Worm (Caenorhabditis elegans) whole organism, L1 larva: Measurements from ENCODE around the gene K02E2.7.

ENCODE experiments used
- C04F5.9 ChIP-seq: sonication (generic microtip); optimal IDR thresholded peaks from 2 replicates; lab custom pipeline; 2016; ENCODE audit warnings: missing genetic modification characterization, missing compliant biosample characterization
- C34B4.2 ChIP-seq: sonication (generic microtip); optimal IDR thresholded peaks from 2 replicates; lab custom pipeline; 2017; ENCODE audit warnings: mild to moderate bottlenecking, missing genetic modification characterization, missing compliant biosample characterization
- Y116A8C.19 ChIP-seq: sonication (generic microtip); optimal IDR thresholded peaks from 2 replicates; lab custom pipeline; 2016; ENCODE audit warnings: missing compliant biosample characterization, missing genetic modification characterization, borderline replicate concordance
- aly-2 ChIP-seq: fragments of 150-350 bp; optimal IDR thresholded peaks from 2 replicates; lab custom pipeline; 2014; ENCODE audit warnings: missing biosample characterization, missing genetic modification characterization
- blmp-1 ChIP-seq: fragments of 150-350 bp; optimal IDR thresholded peaks from 2 replicates; lab custom pipeline; 2014; ENCODE audit warnings: missing biosample characterization, missing genetic modification characterization
- ceh-82 ChIP-seq, 3 experiments: fragments of 150-350 bp in 1 of 3; sonication (generic microtip) in 2 of 3; optimal IDR thresholded peaks; 2 replicates each; lab custom pipeline; 2014 to 2017; ENCODE audit warnings: missing biosample characterization in 3 of 3, missing genetic modification characterization in 3 of 3
- ceh-88 ChIP-seq: fragments of 200-800 bp; sonication (Bioruptor generic); IDR thresholded peaks from 2 replicates; pipeline ENCODE4 v1.3.6; 2022; ENCODE audit warnings: missing genetic modification characterization, missing compliant biosample characterization
- ceh-90 ChIP-seq: sonication (generic microtip); optimal IDR thresholded peaks from 2 replicates; lab custom pipeline; 2016; ENCODE audit warnings: missing genetic modification characterization, missing compliant biosample characterization
- dpl-1 ChIP-seq, 3 experiments: fragments of 150-350 bp in 2 of 3; sonication (generic microtip) in 1 of 3; optimal IDR thresholded peaks; 2 replicates each; lab custom pipeline; 2014 to 2017; ENCODE audit warnings: missing biosample characterization in 3 of 3, missing genetic modification characterization in 3 of 3, missing genetic modification reagents in 3 of 3
- efl-1 ChIP-seq, 4 experiments: fragments of 150-350 bp; optimal IDR thresholded peaks in 3 of 4; peaks in 1 of 4; 1 replicate in 1 of 4; 2 replicates in 3 of 4; lab custom pipeline; 2014; ENCODE audit warnings: missing biosample characterization in 2 of 4, missing genetic modification characterization in 2 of 4, missing genetic modification reagents in 2 of 4
- efl-3 ChIP-seq: fragments of 200-800 bp; sonication (Bioruptor generic); optimal IDR thresholded peaks from 2 replicates; lab custom pipeline; 2018; ENCODE audit warnings: mild to moderate bottlenecking, missing genetic modification characterization, missing compliant biosample characterization
- egl-13 ChIP-seq: sonication (generic microtip); optimal IDR thresholded peaks from 2 replicates; lab custom pipeline; 2016; ENCODE audit warnings: missing genotype, missing genetic modification reagents, missing genetic modification characterization, missing compliant biosample characterization
- elt-2 ChIP-seq: sonication (generic microtip); optimal IDR thresholded peaks from 2 replicates; lab custom pipeline; 2016; ENCODE audit warnings: missing genetic modification characterization, mild to moderate bottlenecking, inconsistent platforms, missing compliant biosample characterization, missing genetic modification reagents
- elt-3 ChIP-seq, 6 experiments: fragments of 150-350 bp in 1 of 6; sonication (generic microtip); optimal IDR thresholded peaks; 2 replicates each; lab custom pipeline; 2017 to 2018; ENCODE audit warnings: missing biosample characterization in 6 of 6, missing genetic modification characterization in 6 of 6, inconsistent platforms in 1 of 6
- fkh-10 ChIP-seq: sonication (generic microtip); optimal IDR thresholded peaks from 2 replicates; lab custom pipeline; 2017; ENCODE audit warnings: missing biosample characterization, missing genetic modification reagents, missing genetic modification characterization
- grh-1 ChIP-seq: fragments of 200-800 bp; sonication (Bioruptor generic); IDR thresholded peaks from 2 replicates; pipeline ENCODE4 v1.3.6; 2022; ENCODE audit warnings: missing genetic modification reagents, missing genetic modification characterization, missing compliant biosample characterization
- hpl-2 ChIP-seq: fragments of 150-350 bp; optimal IDR thresholded peaks from 2 replicates; lab custom pipeline; 2014; ENCODE audit warnings: missing biosample characterization, missing genetic modification reagents, missing genetic modification characterization
- isw-1 ChIP-seq: fragments of 200-800 bp; sonication (Bioruptor generic); IDR thresholded peaks from 2 replicates; pipeline ENCODE4 v1.3.6; 2022; ENCODE audit warnings: missing genetic modification characterization, missing compliant biosample characterization
- lin-14 ChIP-seq: fragments of 200-800 bp; sonication (Bioruptor generic); optimal IDR thresholded peaks from 2 replicates; lab custom pipeline; 2018; ENCODE audit warnings: mild to moderate bottlenecking, missing genetic modification characterization, moderate library complexity, missing compliant biosample characterization
- lin-35 ChIP-seq, 2 experiments: fragments of 150-350 bp; optimal IDR thresholded peaks; 2 replicates each; lab custom pipeline; 2014; ENCODE audit warnings: missing biosample characterization in 2 of 2, missing genetic modification characterization in 2 of 2, missing genetic modification reagents in 2 of 2
- lir-3 ChIP-seq: sonication (generic microtip); optimal IDR thresholded peaks from 2 replicates; lab custom pipeline; 2016; ENCODE audit warnings: mild to moderate bottlenecking, missing genetic modification characterization, moderate library complexity, missing compliant biosample characterization; ENCODE audit not compliant: poor library complexity
- mdl-1 ChIP-seq, 2 experiments: fragments of 150-350 bp; optimal IDR thresholded peaks; 2 replicates each; lab custom pipeline; 2014 to 2017; ENCODE audit warnings: missing biosample characterization in 2 of 2, missing genetic modification characterization in 2 of 2, inconsistent platforms in 1 of 2
- mef-2 ChIP-seq: fragments of 150-350 bp; optimal IDR thresholded peaks from 2 replicates; lab custom pipeline; 2014; ENCODE audit warnings: missing biosample characterization, missing genetic modification characterization
- mep-1 ChIP-seq: fragments of 150-350 bp; optimal IDR thresholded peaks from 2 replicates; lab custom pipeline; 2014; ENCODE audit warnings: missing biosample characterization, missing genetic modification characterization
- nhr-11 ChIP-seq: fragments of 150-350 bp; optimal IDR thresholded peaks from 2 replicates; lab custom pipeline; 2014; ENCODE audit warnings: missing biosample characterization, missing genetic modification characterization
- nhr-20 ChIP-seq: sonication (generic microtip); optimal IDR thresholded peaks from 2 replicates; lab custom pipeline; 2016; ENCODE audit warnings: mild to moderate bottlenecking, missing genetic modification characterization, missing compliant biosample characterization
- nhr-28 ChIP-seq: fragments of 150-350 bp; optimal IDR thresholded peaks from 2 replicates; lab custom pipeline; 2014; ENCODE audit warnings: missing biosample characterization, missing genetic modification characterization
- nhr-47 ChIP-seq: sonication (generic microtip); optimal IDR thresholded peaks from 2 replicates; lab custom pipeline; 2016; ENCODE audit warnings: mild to moderate bottlenecking, missing genetic modification characterization, moderate library complexity, missing compliant biosample characterization
- nhr-71 ChIP-seq: sonication (generic microtip); optimal IDR thresholded peaks from 2 replicates; lab custom pipeline; 2016; ENCODE audit warnings: mild to moderate bottlenecking, missing genetic modification characterization, moderate library complexity, missing compliant biosample characterization
- nhr-76 ChIP-seq: sonication (generic microtip); optimal IDR thresholded peaks from 2 replicates; lab custom pipeline; 2017; ENCODE audit warnings: missing biosample characterization, missing genetic modification characterization
- nhr-85 ChIP-seq: sonication (generic microtip); peaks from one replicate; lab custom pipeline; 2016; ENCODE audit warnings: missing genetic modification characterization, inconsistent platforms, missing compliant biosample characterization
- rnt-1 ChIP-seq: sonication (generic microtip); optimal IDR thresholded peaks from 2 replicates; lab custom pipeline; 2016; ENCODE audit warnings: mild to moderate bottlenecking, missing genetic modification characterization, moderate library complexity, missing compliant biosample characterization
- skn-1 ChIP-seq: fragments of 150-350 bp; optimal IDR thresholded peaks from 2 replicates; lab custom pipeline; 2014; ENCODE audit warnings: missing biosample characterization, missing genetic modification characterization
- snu-23 ChIP-seq: sonication (generic microtip); optimal IDR thresholded peaks from 2 replicates; lab custom pipeline; 2016; ENCODE audit warnings: missing genetic modification characterization, missing compliant biosample characterization
- sptf-1 ChIP-seq: fragments of 150-350 bp; optimal IDR thresholded peaks from 2 replicates; lab custom pipeline; 2014; ENCODE audit warnings: missing biosample characterization, missing genetic modification characterization
- sup-37 ChIP-seq: fragments of 200-800 bp; sonication (Bioruptor generic); optimal IDR thresholded peaks from 2 replicates; lab custom pipeline; 2018; ENCODE audit warnings: mild to moderate bottlenecking, missing genetic modification characterization, missing compliant biosample characterization
- swsn-7 ChIP-seq: sonication (generic microtip); optimal IDR thresholded peaks from 2 replicates; lab custom pipeline; 2016; ENCODE audit warnings: missing genetic modification characterization, missing compliant biosample characterization
- tlp-1 ChIP-seq: fragments of 150-350 bp; optimal IDR thresholded peaks from 2 replicates; lab custom pipeline; 2014; ENCODE audit warnings: missing biosample characterization, missing genetic modification characterization
- unc-130 ChIP-seq: fragments of 150-350 bp; optimal IDR thresholded peaks from 2 replicates; lab custom pipeline; 2017; ENCODE audit warnings: missing biosample characterization, missing genetic modification characterization, inconsistent platforms
- unc-62 ChIP-seq: fragments of 150-350 bp; optimal IDR thresholded peaks from 2 replicates; lab custom pipeline; 2014; ENCODE audit warnings: missing biosample characterization, missing genetic modification reagents, missing genetic modification characterization
- unc-86 ChIP-seq: sonication (generic microtip); optimal IDR thresholded peaks from 2 replicates; lab custom pipeline; 2016; ENCODE audit warnings: missing genetic modification characterization, missing compliant biosample characterization
- vab-15 ChIP-seq: sonication (generic microtip); optimal IDR thresholded peaks from 2 replicates; lab custom pipeline; 2017; ENCODE audit warnings: missing genotype, mild to moderate bottlenecking, missing genetic modification characterization, missing compliant biosample characterization
- xbp-1 ChIP-seq: sonication (generic microtip); optimal IDR thresholded peaks from 2 replicates; lab custom pipeline; 2016; ENCODE audit warnings: missing genetic modification characterization, missing compliant biosample characterization

K02E2.7 gene

DNA sequence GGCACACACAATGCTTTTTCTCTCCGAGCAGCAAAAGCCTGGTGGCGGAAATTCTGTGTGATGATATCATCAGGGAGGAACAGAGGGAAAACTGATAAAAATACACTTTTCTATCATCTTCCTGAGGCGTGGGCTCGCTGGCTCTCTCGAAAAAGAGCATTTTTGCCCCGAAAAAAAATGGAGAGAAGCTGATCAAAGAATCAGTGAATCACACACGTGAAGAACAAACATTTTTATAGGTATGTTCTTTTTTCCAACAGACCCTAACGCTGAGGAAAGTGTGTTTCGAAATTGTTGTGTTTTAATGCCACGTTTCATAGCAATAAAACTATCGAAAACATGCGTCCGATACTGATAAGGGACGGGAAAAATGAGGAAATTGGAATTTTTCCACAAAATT is 29.9 kb upstream of the K02E2.7 start:
- TF ChIP-seq aly-2 (no peak), lin-14 (GFP tag; lab: Kevin White, UChicago) (peak; percentile 15), efl-1 (optimal IDR thresholded peaks at IDR 0.05; lab: Kevin White, UChicago) (no peak), efl-1 (GFP tag; optimal IDR thresholded peaks at IDR 0.05 in 1 of 2; lab: Kevin White, UChicago) (peak in 1 of 2 experiments; percentile 69), lir-3 (tag; lab: Kevin White, UChicago) (no peak), isw-1 (GFP tag; lab: Robert Waterston, UW) (no peak), elt-2 (tag; lab: Kevin White, UChicago) (peak; percentile 50), nhr-47 (tag; lab: Kevin White, UChicago) (no peak), tlp-1 (tag; lab: Kevin White, UChicago) (no peak), nhr-71 (tag; lab: Kevin White, UChicago) (peak; percentile 26), mdl-1 (tag; optimal IDR thresholded peaks at IDR 0.05; lab: Kevin White, UChicago) (peak in 1 of 2 experiments; percentile 27), ceh-90 (tag; lab: Kevin White, UChicago) (peak; percentile 1), C34B4.2 (no peak)

DNA sequence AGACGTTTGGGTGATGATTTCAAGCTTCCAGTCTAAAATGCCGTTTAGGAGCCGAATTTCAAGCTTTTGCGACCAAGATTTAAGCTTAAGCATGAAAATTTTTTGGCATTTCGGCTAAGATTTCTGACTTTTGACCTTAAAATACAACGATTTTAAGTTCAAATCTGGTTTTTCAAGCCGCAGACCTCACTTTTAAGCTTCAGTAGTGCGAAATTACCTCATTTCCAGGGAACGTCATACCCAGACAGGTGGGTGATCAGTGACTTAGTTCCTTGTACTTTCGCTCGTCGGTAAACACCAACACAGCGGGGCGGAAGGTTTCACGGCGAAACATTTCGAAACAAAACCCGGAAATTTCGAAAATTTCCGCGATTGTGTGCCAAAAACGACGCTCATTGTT is 29.5 kb upstream of the K02E2.7 start:
- TF ChIP-seq blmp-1 (tag; lab: Kevin White, UChicago) (peak; percentile 37), nhr-85 (peak; percentile 52), mdl-1 (tag; optimal IDR thresholded peaks at IDR 0.05; lab: Kevin White, UChicago) (no peak)
- TF ChIP-seq, all 84 proteins: peak for 2

DNA sequence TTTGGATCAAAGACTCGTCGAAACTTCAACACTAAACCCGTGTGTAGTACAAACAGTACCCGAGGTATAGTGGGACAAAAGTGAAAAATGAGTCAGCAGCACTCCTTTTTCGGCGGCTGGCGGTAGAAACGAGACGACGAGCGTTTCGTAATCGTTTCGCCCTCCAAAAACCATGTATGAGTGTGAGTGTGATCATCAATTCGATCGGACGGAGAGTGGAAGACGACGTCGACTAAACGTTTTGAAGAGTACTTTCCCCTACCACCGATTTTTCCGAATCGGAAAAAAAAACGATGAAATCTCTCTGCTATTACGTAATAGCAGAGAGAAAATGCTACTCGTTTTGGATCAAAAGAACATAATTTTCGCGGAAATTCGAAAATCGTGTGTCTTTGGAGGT is 28.6 kb upstream of the K02E2.7 start:
- TF ChIP-seq nhr-71 (tag; lab: Kevin White, UChicago) (peak; percentile 18), fkh-10 (GFP tag; lab: Kevin White, UChicago) (no peak), lin-14 (GFP tag; lab: Kevin White, UChicago) (peak; percentile 77), snu-23 (GFP tag; lab: Kevin White, UChicago) (peak; percentile 54), elt-3 (tag; optimal IDR thresholded peaks at IDR 0.05; lab: Kevin White, UChicago) (peak in 1 of 6 experiments; percentile 35), lin-35 (GFP tag; optimal IDR thresholded peaks at IDR 0.05; lab: Kevin White, UChicago) (peak in 1 of 2 experiments; percentile 47), mep-1 (tag; lab: Kevin White, UChicago) (peak; percentile 40), nhr-85 (peak; percentile 88), blmp-1 (tag; lab: Kevin White, UChicago) (peak; percentile 96), xbp-1 (tag; lab: Kevin White, UChicago) (peak; percentile 47), ceh-82 (tag; optimal IDR thresholded peaks at IDR 0.05; lab: Kevin White, UChicago) (peak in 1 of 3 experiments; percentile 10), dpl-1 (GFP tag; optimal IDR thresholded peaks at IDR 0.05; lab: Kevin White, UChicago) (peak in 2 of 3 experiments; percentile 0 to 1), C34B4.2 (no peak), mdl-1 (tag; optimal IDR thresholded peaks at IDR 0.05; lab: Kevin White, UChicago) (no peak), elt-2 (tag; lab: Kevin White, UChicago) (no peak), isw-1 (GFP tag; lab: Robert Waterston, UW) (no peak), nhr-20 (tag; lab: Kevin White, UChicago) (peak; percentile 14)

DNA sequence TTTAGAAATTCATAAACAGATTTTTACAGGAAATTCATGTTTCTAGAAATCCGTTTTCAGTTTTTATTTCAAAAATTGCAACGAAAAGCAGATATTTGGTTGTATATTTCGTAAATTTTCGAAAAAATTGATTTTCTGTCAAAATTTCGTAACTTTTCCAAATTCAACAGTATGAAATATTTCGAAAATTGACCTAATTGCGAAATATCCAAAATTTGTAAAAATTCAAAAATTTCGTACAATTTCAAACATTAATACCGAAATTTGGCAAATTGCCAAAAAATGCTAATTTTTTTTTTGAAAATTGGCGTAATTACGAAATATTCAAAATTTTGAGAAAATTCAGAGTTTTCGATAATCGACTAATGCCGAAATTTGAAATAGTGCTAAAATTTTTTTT is 27.1 kb upstream of the K02E2.7 start:
- TF ChIP-seq Y116A8C.19, result no peak
- TF ChIP-seq ceh-88 (GFP tag; lab: Robert Waterston, UW), result no peak
- no peak for TF ChIP-seq nhr-85
- peak; percentile 49 for TF ChIP-seq skn-1 (tag; lab: Kevin White, UChicago)
- TF ChIP-seq C04F5.9 (tag; lab: Kevin White, UChicago), result no peak
- TF ChIP-seq isw-1 (GFP tag; lab: Robert Waterston, UW), result no peak
- TF ChIP-seq swsn-7 (tag; lab: Kevin White, UChicago), result no peak
- TF ChIP-seq, all 84 proteins: peak for 1

DNA sequence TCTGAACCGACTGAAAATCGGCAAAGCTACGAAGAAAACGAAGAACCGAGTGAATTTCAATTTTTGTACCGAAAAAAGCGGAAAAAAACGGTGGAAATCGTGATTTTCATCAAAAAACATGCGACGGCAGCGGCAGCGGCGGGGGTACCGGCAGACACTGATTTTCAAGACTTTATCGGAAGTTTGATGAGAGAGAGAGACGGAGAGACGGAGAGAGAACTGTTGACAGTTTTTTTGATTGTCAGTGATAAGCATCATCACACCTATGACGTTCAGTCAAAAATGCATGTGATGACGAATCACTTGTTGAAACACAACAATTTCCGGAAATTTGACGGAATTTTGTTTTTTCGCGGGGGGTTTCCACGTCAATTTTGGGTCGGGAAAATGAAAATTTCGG is 26.6 kb upstream of the K02E2.7 start:
- TF ChIP-seq elt-2 (tag; lab: Kevin White, UChicago) (peak; percentile 70), nhr-28 (tag; lab: Kevin White, UChicago) (no peak), vab-15 (tag; lab: Kevin White, UChicago) (no peak), unc-86 (no peak), mef-2 (tag; lab: Kevin White, UChicago) (no peak), ceh-90 (tag; lab: Kevin White, UChicago) (no peak), egl-13 (no peak), lir-3 (tag; lab: Kevin White, UChicago) (no peak), nhr-76 (no peak), sptf-1 (tag; lab: Kevin White, UChicago) (no peak), nhr-11 (tag; lab: Kevin White, UChicago) (no peak), xbp-1 (tag; lab: Kevin White, UChicago) (no peak), rnt-1 (no peak), unc-130 (no peak), C34B4.2 (no peak), nhr-47 (tag; lab: Kevin White, UChicago) (no peak), sup-37 (GFP tag; lab: Kevin White, UChicago) (no peak), unc-62 (no peak), efl-3 (GFP tag; lab: Kevin White, UChicago) (no peak), grh-1 (GFP tag; lab: Robert Waterston, UW) (no peak), hpl-2 (no peak)
